Fruit fly (Drosophila melanogaster) whole organism, embryonic: ENCODE measurements around the gene cbt.

Experiments
- Ada2b ChIP-seq: fragments of 200-800 bp; sonication (Bioruptor generic); IDR thresholded peaks from 2 replicates; pipeline ENCODE4 v1.3.6; 2022; ENCODE audit warnings: missing biosample characterization, missing genetic modification characterization
- CG10147 ChIP-seq: fragments of 200-800 bp; sonication (Bioruptor generic); optimal IDR thresholded peaks from 2 replicates; lab custom pipeline; 2019; ENCODE audit warnings: missing biosample characterization, mild to moderate bottlenecking, missing genetic modification characterization, moderate library complexity
- CG10274 ChIP-seq: fragments of 200-800 bp; sonication (Bioruptor generic); optimal IDR thresholded peaks from 3 replicates; lab custom pipeline; 2017; ENCODE audit warnings: missing biosample characterization, mild to moderate bottlenecking, missing genetic modification characterization
- CG1233 ChIP-seq: fragments of 200-800 bp; sonication (Bioruptor generic); optimal IDR thresholded peaks from 4 replicates; lab custom pipeline; 2018; ENCODE audit warnings: missing biosample characterization, mild to moderate bottlenecking, missing genetic modification characterization
- CG13287 ChIP-seq: fragments of 200-800 bp; sonication (Bioruptor generic); IDR thresholded peaks from 2 replicates; pipeline ENCODE4 v1.3.6; 2022; ENCODE audit warnings: missing biosample characterization, missing genetic modification characterization; ENCODE audit not compliant: partially characterized antibody
- CG13894 ChIP-seq: fragments of 200-800 bp; sonication (Bioruptor generic); optimal IDR thresholded peaks from 3 replicates; lab custom pipeline; 2018; ENCODE audit warnings: missing biosample characterization, mild to moderate bottlenecking, missing genetic modification characterization, moderate library complexity
- CG14050 ChIP-seq: fragments of 200-800 bp; sonication (Bioruptor generic); IDR thresholded peaks from 3 replicates; pipeline ENCODE4 v1.3.6; 2022; ENCODE audit warnings: missing biosample characterization, missing genetic modification characterization
- CG15269 ChIP-seq: fragments of 200-800 bp; sonication (Bioruptor generic); optimal IDR thresholded peaks from 2 replicates; lab custom pipeline; 2018; ENCODE audit warnings: missing biosample characterization, mild to moderate bottlenecking, missing genetic modification characterization, moderate library complexity
- CG15514 ChIP-seq: fragments of 200-800 bp; sonication (Bioruptor generic); optimal IDR thresholded peaks from 3 replicates; lab custom pipeline; 2017; ENCODE audit warnings: missing biosample characterization, missing genetic modification characterization, mild to moderate bottlenecking, moderate library complexity, missing genetic modification reagents
- CG1603 ChIP-seq: fragments of 200-800 bp; sonication (Bioruptor generic); optimal IDR thresholded peaks from 2 replicates; lab custom pipeline; 2019; ENCODE audit warnings: missing biosample characterization, mild to moderate bottlenecking, missing genetic modification characterization, moderate library complexity
- CG16813 ChIP-seq: fragments of 200-800 bp; sonication (Bioruptor generic); IDR thresholded peaks from 3 replicates; pipeline ENCODE4 v1.3.6; 2022; ENCODE audit warnings: missing biosample characterization, missing genetic modification characterization; ENCODE audit not compliant: partially characterized antibody
- CG17328 ChIP-seq: fragments of 200-800 bp; sonication (Bioruptor generic); IDR thresholded peaks from 2 replicates; pipeline ENCODE4 v1.3.6; 2022; ENCODE audit warnings: missing biosample characterization, missing genetic modification characterization
- CG18599 ChIP-seq: fragments of 200-800 bp; sonication (Bioruptor generic); optimal IDR thresholded peaks from 3 replicates; lab custom pipeline; 2017; ENCODE audit warnings: missing biosample characterization, missing genetic modification characterization, mild to moderate bottlenecking, moderate library complexity, missing genetic modification reagents
- CG2116 ChIP-seq: fragments of 200-800 bp; sonication (Bioruptor generic); optimal IDR thresholded peaks from 3 replicates; lab custom pipeline; 2018; ENCODE audit warnings: missing biosample characterization, mild to moderate bottlenecking, missing genetic modification characterization
- CG31441 ChIP-seq: fragments of 200-800 bp; sonication (Bioruptor generic); IDR thresholded peaks from 2 replicates; pipeline ENCODE4 v1.3.6; 2022; ENCODE audit warnings: missing biosample characterization, missing genetic modification characterization
- CG3163 ChIP-seq: fragments of 200-800 bp; sonication (Bioruptor generic); optimal IDR thresholded peaks from 3 replicates; lab custom pipeline; 2016; ENCODE audit warnings: missing biosample characterization, missing genetic modification characterization
- CG32532 ChIP-seq: fragments of 200-800 bp; sonication (Bioruptor generic); IDR thresholded peaks from 2 replicates; pipeline ENCODE4 v1.3.6; 2022; ENCODE audit warnings: missing biosample characterization, missing genetic modification characterization
- CG6175 ChIP-seq: fragments of 200-800 bp; sonication (Bioruptor generic); IDR thresholded peaks from 3 replicates; pipeline ENCODE4 v1.3.6; 2022; ENCODE audit warnings: missing biosample characterization, missing genetic modification characterization
- CG8089 ChIP-seq: fragments of 200-800 bp; sonication (Bioruptor generic); optimal IDR thresholded peaks from 3 replicates; lab custom pipeline; 2016; ENCODE audit warnings: missing biosample characterization, missing genetic modification characterization
- CG8290 ChIP-seq, 3 experiments: fragments of 200-800 bp; sonication (Bioruptor generic); optimal IDR thresholded peaks; 2 replicates each; lab custom pipeline; 2016 to 2019; ENCODE audit warnings: missing biosample characterization in 3 of 3, missing genetic modification characterization in 3 of 3, mild to moderate bottlenecking in 2 of 3, moderate library complexity in 1 of 3
- CG9215 ChIP-seq: fragments of 200-800 bp; sonication (Bioruptor generic); IDR thresholded peaks from 2 replicates; pipeline ENCODE4 v1.3.6; 2022; ENCODE audit warnings: missing biosample characterization, missing genetic modification characterization
- CG9817 ChIP-seq: fragments of 200-800 bp; sonication (Bioruptor generic); optimal IDR thresholded peaks from 2 replicates; lab custom pipeline; 2018; ENCODE audit warnings: missing biosample characterization, mild to moderate bottlenecking, missing genetic modification characterization, moderate library complexity
- D19B ChIP-seq: fragments of 200-800 bp; sonication (Bioruptor generic); optimal IDR thresholded peaks from 2 replicates; lab custom pipeline; 2017; ENCODE audit warnings: missing biosample characterization, mild to moderate bottlenecking, missing genetic modification characterization
- Fer1 ChIP-seq: fragments of 200-800 bp; sonication (Bioruptor generic); optimal IDR thresholded peaks from 2 replicates; lab custom pipeline; 2017; ENCODE audit warnings: missing biosample characterization, mild to moderate bottlenecking, missing genetic modification characterization
- Fer2 ChIP-seq: fragments of 200-800 bp; sonication (Bioruptor generic); optimal IDR thresholded peaks from 2 replicates; lab custom pipeline; 2018; ENCODE audit warnings: missing biosample characterization, mild to moderate bottlenecking, missing genetic modification characterization, moderate library complexity
- Hey ChIP-seq: fragments of 200-800 bp; sonication (Bioruptor generic); optimal IDR thresholded peaks from 3 replicates; lab custom pipeline; 2018; ENCODE audit warnings: missing biosample characterization, mild to moderate bottlenecking, missing genetic modification characterization
- Hr78 ChIP-seq, 2 experiments: fragments of 200-800 bp in 1 of 2; fragments of >200 bp in 1 of 2; sonication (Bioruptor generic) in 1 of 2; optimal IDR thresholded peaks; 2 replicates each; lab custom pipeline; 2017 to 2019; ENCODE audit warnings: missing biosample characterization in 2 of 2, missing genetic modification characterization in 2 of 2, mild to moderate bottlenecking in 1 of 2, moderate library complexity in 1 of 2
- Kr ChIP-seq: fragments of 200-800 bp; sonication (Bioruptor generic); optimal IDR thresholded peaks from 2 replicates; lab custom pipeline; 2017; ENCODE audit warnings: missing biosample characterization, mild to moderate bottlenecking, missing genetic modification characterization
- Lim3 ChIP-seq: fragments of 200-800 bp; sonication (Bioruptor generic); IDR thresholded peaks from 2 replicates; pipeline ENCODE4 v1.3.6; 2022; ENCODE audit warnings: missing biosample characterization, missing genetic modification characterization
- Meics ChIP-seq: fragments of 200-800 bp; sonication (Bioruptor generic); optimal IDR thresholded peaks from 2 replicates; lab custom pipeline; 2017; ENCODE audit warnings: missing biosample characterization, mild to moderate bottlenecking, missing genetic modification characterization
- Nf-YC ChIP-seq: fragments of 200-800 bp; optimal IDR thresholded peaks from 3 replicates; lab custom pipeline; 2019; ENCODE audit warnings: missing biosample characterization, mild to moderate bottlenecking, missing genetic modification characterization, moderate library complexity
- Ptx1 ChIP-seq: fragments of 200-800 bp; sonication (Bioruptor generic); IDR thresholded peaks from 2 replicates; pipeline ENCODE4 v1.3.6; 2022; ENCODE audit warnings: missing biosample characterization, missing genetic modification characterization
- Rfx ChIP-seq: fragments of 200-800 bp; sonication (Bioruptor generic); IDR thresholded peaks from 2 replicates; pipeline ENCODE4 v1.3.6; 2022; ENCODE audit warnings: missing biosample characterization, missing genetic modification characterization
- Xrp1 ChIP-seq: fragments of 200-800 bp; sonication (Bioruptor generic); IDR thresholded peaks from 2 replicates; pipeline ENCODE4 v1.3.6; 2022; ENCODE audit warnings: missing biosample characterization, missing genetic modification characterization
- bab2 ChIP-seq: fragments of 200-800 bp; sonication (Bioruptor generic); optimal IDR thresholded peaks from 2 replicates; lab custom pipeline; 2016; ENCODE audit warnings: missing biosample characterization, missing genetic modification characterization
- bcd ChIP-seq: fragments of 200-800 bp; sonication (Bioruptor generic); optimal IDR thresholded peaks from 2 replicates; lab custom pipeline; 2017; ENCODE audit warnings: missing biosample characterization, mild to moderate bottlenecking, missing genetic modification characterization
- bigmax ChIP-seq: fragments of 200-800 bp; sonication (Bioruptor generic); optimal IDR thresholded peaks from 2 replicates; lab custom pipeline; 2018; ENCODE audit warnings: missing biosample characterization, mild to moderate bottlenecking, missing genetic modification characterization
- chinmo ChIP-seq: fragments of 200-800 bp; sonication (Bioruptor generic); IDR thresholded peaks from 4 replicates; pipeline ENCODE4 v1.3.6; 2022; ENCODE audit warnings: missing biosample characterization, missing genetic modification characterization; ENCODE audit not compliant: partially characterized antibody
- chm ChIP-seq: fragments of 200-800 bp; sonication (Bioruptor generic); IDR thresholded peaks from 2 replicates; pipeline ENCODE4 v1.3.6; 2022; ENCODE audit warnings: missing biosample characterization, missing genetic modification characterization
- cwo ChIP-seq: fragments of 200-800 bp; sonication (Bioruptor generic); optimal IDR thresholded peaks from 3 replicates; lab custom pipeline; 2017; ENCODE audit warnings: missing biosample characterization, missing genetic modification characterization, mild to moderate bottlenecking, moderate library complexity, missing genetic modification reagents
- lola ChIP-seq, 3 experiments: fragments of >200 bp in 2 of 3; fragments of 200-800 bp in 1 of 3; sonication (Bioruptor generic) in 1 of 3; optimal IDR thresholded peaks; 2 replicates each; lab custom pipeline; 2017 to 2019; ENCODE audit warnings: missing biosample characterization in 3 of 3, missing genetic modification characterization in 3 of 3, mild to moderate bottlenecking in 1 of 3, moderate library complexity in 1 of 3
- maf-S ChIP-seq: fragments of 200-800 bp; sonication (Bioruptor generic); optimal IDR thresholded peaks from 2 replicates; lab custom pipeline; 2016; ENCODE audit warnings: missing biosample characterization, missing genetic modification characterization
- mirr ChIP-seq: fragments of 200-800 bp; sonication (Bioruptor generic); optimal IDR thresholded peaks from 3 replicates; lab custom pipeline; 2018; ENCODE audit warnings: missing biosample characterization, mild to moderate bottlenecking, missing genetic modification characterization
- pfk ChIP-seq: fragments of 200-800 bp; sonication (Bioruptor generic); optimal IDR thresholded peaks from 2 replicates; lab custom pipeline; 2018; ENCODE audit warnings: missing biosample characterization, mild to moderate bottlenecking, missing genetic modification characterization, moderate library complexity
- slp2 ChIP-seq: fragments of 200-800 bp; sonication (Bioruptor generic); optimal IDR thresholded peaks from 2 replicates; lab custom pipeline; 2016; ENCODE audit warnings: missing biosample characterization, missing genetic modification characterization
- sr ChIP-seq: fragments of 200-800 bp; sonication (Bioruptor generic); IDR thresholded peaks from 3 replicates; pipeline ENCODE4 v1.3.6; 2022; ENCODE audit warnings: missing biosample characterization, missing genetic modification characterization
- zf30C ChIP-seq: fragments of 200-800 bp; sonication (Bioruptor generic); optimal IDR thresholded peaks from 3 replicates; lab custom pipeline; 2018; ENCODE audit warnings: missing biosample characterization, mild to moderate bottlenecking, missing genetic modification characterization

The cbt gene

dm6 chr2L:484281-484943 lies 4.9 kb upstream of the cbt start (continued):
- TF ChIP-seq zf30C (GFP tag; lab: Kevin White, UChicago) = no peak
- TF ChIP-seq CG14050 (GFP tag; lab: Robert Waterston, UW) = no peak
- no peak for TF ChIP-seq CG3163 (GFP tag; lab: Kevin White, UChicago)
- no peak for TF ChIP-seq CG9817 (tag; lab: Kevin White, UChicago)
- peak; percentile 50 for TF ChIP-seq Meics (GFP tag; lab: Kevin White, UChicago)
- peak; percentile 91 for TF ChIP-seq chinmo (GFP tag; lab: Robert Waterston, UW)
- TF ChIP-seq CG18599 = peak; percentile 69
- peak; percentile 48; the same call in 1 of the 2 replicates for TF ChIP-seq Rfx (GFP tag; lab: Robert Waterston, UW)
- peak; percentile 22 for TF ChIP-seq Hey (tag; lab: Kevin White, UChicago)
- TF ChIP-seq Fer1 (GFP tag; lab: Kevin White, UChicago) = peak; percentile 56
- peak; percentile 92 for TF ChIP-seq CG13894 (tag; lab: Kevin White, UChicago)
- peak; percentile 21; the same call in 1 of the 2 replicates for TF ChIP-seq CG13287 (GFP tag; lab: Robert Waterston, UW)
- no peak for TF ChIP-seq maf-S (GFP tag; lab: Kevin White, UChicago)
- TF ChIP-seq CG10274 (GFP tag; lab: Kevin White, UChicago) = peak; percentile 71
- TF ChIP-seq CG8089 = no peak
- TF ChIP-seq CG6175 (GFP tag; lab: Robert Waterston, UW) = peak; percentile 8; the same call in 1 of the 3 replicates
- TF ChIP-seq CG15514 (GFP tag; lab: Kevin White, UChicago) = peak; percentile 25
- TF ChIP-seq Nf-YC (tag; lab: Kevin White, UChicago) = peak; percentile 16
- TF ChIP-seq chm (GFP tag; lab: Robert Waterston, UW) = peak; percentile 69; the same call in 1 of the 2 replicates
- no peak for TF ChIP-seq slp2 (GFP tag; lab: Kevin White, UChicago)
- peak; percentile 93 for TF ChIP-seq mirr (GFP tag; lab: Kevin White, UChicago)
- TF ChIP-seq bcd (GFP tag; lab: Kevin White, UChicago) = no peak
- no peak for TF ChIP-seq CG31441 (GFP tag; lab: Robert Waterston, UW)
- no peak for TF ChIP-seq Ptx1 (GFP tag; lab: Robert Waterston, UW)
- peak; percentile 66 for TF ChIP-seq CG32532
- peak in 1 of 2 experiments; percentile 95 for TF ChIP-seq Hr78 (GFP tag; optimal IDR thresholded peaks at IDR 0.05; lab: Kevin White, UChicago)
- TF ChIP-seq bab2 (GFP tag; lab: Kevin White, UChicago) = no peak
- peak; percentile 59 for TF ChIP-seq D19B (GFP tag; lab: Kevin White, UChicago)
- no peak for TF ChIP-seq Kr (GFP tag; lab: Kevin White, UChicago)
- peak; percentile 69; the same call in 2 of the 3 replicates for TF ChIP-seq sr (GFP tag; lab: Robert Waterston, UW)
- peak; percentile 21; the same call in 1 of the 2 replicates for TF ChIP-seq CG17328 (GFP tag; lab: Robert Waterston, UW)
- TF ChIP-seq CG15269 (tag; lab: Kevin White, UChicago) = peak; percentile 34
- TF ChIP-seq CG1233 (GFP tag; lab: Kevin White, UChicago) = peak; percentile 58
- TF ChIP-seq CG10147 (GFP tag; lab: Kevin White, UChicago) = peak; percentile 2
- TF ChIP-seq lola (GFP tag; optimal IDR thresholded peaks at IDR 0.05; lab: Kevin White, UChicago) = no peak
- TF ChIP-seq bigmax = peak; percentile 12
- peak; percentile 19; the same call in 1 of the 2 replicates for TF ChIP-seq Xrp1
- no peak for TF ChIP-seq Ada2b
- TF ChIP-seq pfk (GFP tag; lab: Kevin White, UChicago) = peak; percentile 81
- TF ChIP-seq cwo (GFP tag; lab: Kevin White, UChicago) = peak; percentile 97
- TF ChIP-seq CG16813 = no peak
- TF ChIP-seq CG2116 (GFP tag; lab: Kevin White, UChicago) = peak; percentile 26
- 0 out of 2 replicates have a peak, but pooled peaks have one; percentile 13 for TF ChIP-seq CG9215 (GFP tag; lab: Robert Waterston, UW)
- TF ChIP-seq CG1603 = peak; percentile 26
- TF ChIP-seq CG8290 (GFP tag; optimal IDR thresholded peaks at IDR 0.05; lab: Kevin White, UChicago) = no peak
- peak in 1 of 2 experiments; percentile 72 for TF ChIP-seq CG8290 (tag; optimal IDR thresholded peaks at IDR 0.05; lab: Kevin White, UChicago)
- 0 out of 2 replicates have a peak, but pooled peaks have one; percentile 19 for TF ChIP-seq Lim3
- TF ChIP-seq Fer2 (tag; lab: Kevin White, UChicago) = no peak
